Worm (Caenorhabditis elegans) whole organism, early embryonic: ENCODE data around the gene frpr-21.

ENCODE experiments used
- B0310.2 ChIP-seq: sonication (generic microtip); optimal IDR thresholded peaks from 2 replicates; lab custom pipeline; 2016; ENCODE audit warnings: mild to moderate bottlenecking, missing genetic modification characterization, missing compliant biosample characterization
- F13C5.2 ChIP-seq: sonication (generic microtip); optimal IDR thresholded peaks from 2 replicates; lab custom pipeline; 2017; ENCODE audit warnings: mild to moderate bottlenecking, missing genetic modification characterization, inconsistent platforms, missing compliant biosample characterization
- ama-1 ChIP-seq: fragments of 150-350 bp; optimal IDR thresholded peaks from 2 replicates; lab custom pipeline; 2014
- ets-7 ChIP-seq: sonication (generic microtip); optimal IDR thresholded peaks from 2 replicates; lab custom pipeline; 2016; ENCODE audit warnings: missing genotype, missing genetic modification characterization, missing compliant biosample characterization
- pes-1 ChIP-seq: fragments of 200-800 bp; sonication (Bioruptor generic); IDR thresholded peaks from 2 replicates; pipeline ENCODE4 v1.3.6; 2022; ENCODE audit warnings: missing genetic modification reagents, missing genetic modification characterization, missing compliant biosample characterization
- sea-1 ChIP-seq: fragments of 200-800 bp; sonication (Bioruptor generic); conservative IDR thresholded peaks from 2 replicates; pipeline ENCODE4 v1.3.6; 2022; ENCODE audit warnings: missing genetic modification characterization, missing compliant biosample characterization

- TF ChIP-seq ama-1 (lab: Kevin White, UChicago) (no peak), F13C5.2 (no peak), pes-1 (GFP tag; lab: Robert Waterston, UW) (no peak), sea-1 (no peak), B0310.2 (tag; lab: Kevin White, UChicago) (no peak), ets-7 (tag; lab: Kevin White, UChicago) (no peak)
Measured at ce11 chrII:10416332-10416863, 5.4 kb downstream of the frpr-21 start, which contains the start of gene eif-2A.
